Worm (Caenorhabditis elegans) whole organism, young adult: Measurements from ENCODE around the gene ZK637.14.
A peak's percentile ranks its signal among the peaks of the same experiment; 100 is the strongest.
"Not testable (repeated sequence)": the region's sequence is repeated elsewhere in the genome, so short reads cannot be mapped to it uniquely, and the experiment has no call there.

ENCODE experiments used
- C17E4.6 ChIP-seq: fragments of 200-800 bp; sonication (Bioruptor generic); IDR thresholded peaks from 2 replicates; pipeline ENCODE4 v1.3.6; 2022; ENCODE audit warnings: missing genetic modification reagents, missing genetic modification characterization, missing compliant biosample characterization
- D2030.7 ChIP-seq: fragments of 200-800 bp; sonication (Bioruptor generic); IDR thresholded peaks from 2 replicates; pipeline ENCODE4 v1.3.6; 2022; ENCODE audit warnings: missing genetic modification reagents, missing genetic modification characterization, missing compliant biosample characterization
- F10E7.11 ChIP-seq: sonication (generic microtip); optimal IDR thresholded peaks from 2 replicates; lab custom pipeline; 2017; ENCODE audit warnings: mild to moderate bottlenecking, missing genetic modification characterization, moderate library complexity, missing compliant biosample characterization
- F33H1.4 ChIP-seq: fragments of 200-800 bp; sonication (Bioruptor generic); IDR thresholded peaks from 2 replicates; pipeline ENCODE4 v1.3.6; 2022; ENCODE audit warnings: missing genetic modification reagents, missing genetic modification characterization, missing compliant biosample characterization
- F39B2.1 ChIP-seq: fragments of 200-800 bp; sonication (Bioruptor generic); IDR thresholded peaks from 2 replicates; pipeline ENCODE4 v1.3.6; 2022; ENCODE audit warnings: missing genetic modification reagents, missing genetic modification characterization, missing compliant biosample characterization
- F49E8.2 ChIP-seq: sonication (generic microtip); optimal IDR thresholded peaks from 3 replicates; lab custom pipeline; 2017; ENCODE audit warnings: missing genetic modification characterization, mild to moderate bottlenecking, missing compliant biosample characterization, antibody characterized with exemption, moderate library complexity; ENCODE audit not compliant: insufficient read depth
- F57C9.4 ChIP-seq: sonication (generic microtip); optimal IDR thresholded peaks from 2 replicates; lab custom pipeline; 2017; ENCODE audit warnings: mild to moderate bottlenecking, missing genetic modification characterization, missing compliant biosample characterization
- T26A5.8 ChIP-seq: sonication (generic microtip); optimal IDR thresholded peaks from 2 replicates; lab custom pipeline; 2016; ENCODE audit warnings: missing genetic modification characterization, missing compliant biosample characterization
- Y53G8AR.9 ChIP-seq: fragments of 200-800 bp; sonication (Bioruptor generic); conservative IDR thresholded peaks from 2 replicates; pipeline ENCODE4 v1.3.6; 2022; ENCODE audit warnings: missing genetic modification reagents, missing genetic modification characterization, missing compliant biosample characterization
- Y67H2A.10 ChIP-seq: fragments of 200-800 bp; sonication (Bioruptor generic); conservative IDR thresholded peaks from 2 replicates; pipeline ENCODE4 v1.3.6; 2022; ENCODE audit warnings: missing genetic modification reagents, missing genetic modification characterization, missing compliant biosample characterization
- Y79H2A.3 ChIP-seq: fragments of 200-800 bp; sonication (Bioruptor generic); conservative IDR thresholded peaks from 2 replicates; pipeline ENCODE4 v1.3.6; 2022; ENCODE audit warnings: missing genetic modification reagents, missing genetic modification characterization, missing compliant biosample characterization
- akir-1 ChIP-seq: fragments of 200-800 bp; sonication (Bioruptor generic); optimal IDR thresholded peaks from 2 replicates; lab custom pipeline; 2018; ENCODE audit warnings: mild to moderate bottlenecking, missing genetic modification characterization, moderate library complexity, missing compliant biosample characterization
- aptf-2 ChIP-seq: fragments of 200-800 bp; sonication (Bioruptor generic); conservative IDR thresholded peaks from 2 replicates; pipeline ENCODE4 v1.3.6; 2022; ENCODE audit warnings: missing genetic modification reagents, missing genetic modification characterization, missing compliant biosample characterization
- cebp-1 ChIP-seq, 2 experiments: fragments of 200-800 bp in 1 of 2; sonication (Bioruptor generic) in 1 of 2; sonication (generic microtip) in 1 of 2; IDR thresholded peaks in 1 of 2; optimal IDR thresholded peaks in 1 of 2; 2 replicates each; pipeline versions ENCODE4 v1.3.6 to Lab custom; 2017 to 2022; ENCODE audit warnings: missing compliant biosample characterization in 2 of 2, missing genetic modification characterization in 2 of 2, mild to moderate bottlenecking in 1 of 2, missing genetic modification reagents in 1 of 2, moderate library complexity in 1 of 2
- ceh-100 ChIP-seq: fragments of 200-800 bp; sonication (Bioruptor generic); IDR thresholded peaks from 2 replicates; pipeline ENCODE4 v1.3.6; 2022; ENCODE audit warnings: missing genetic modification reagents, missing genetic modification characterization, missing compliant biosample characterization
- dox-1 ChIP-seq: fragments of 200-800 bp; sonication (Bioruptor generic); IDR thresholded peaks from 2 replicates; pipeline ENCODE4 v1.3.6; 2022; ENCODE audit warnings: missing genetic modification reagents, missing genetic modification characterization, missing compliant biosample characterization
- dpff-1 ChIP-seq: sonication (generic microtip); optimal IDR thresholded peaks from 2 replicates; lab custom pipeline; 2017; ENCODE audit warnings: mild to moderate bottlenecking, missing genetic modification characterization, missing compliant biosample characterization
- dpl-1 ChIP-seq: fragments of 150-350 bp; optimal IDR thresholded peaks from 2 replicates; lab custom pipeline; 2014; ENCODE audit warnings: missing biosample characterization, missing genetic modification reagents, missing genetic modification characterization
- egl-44 ChIP-seq: fragments of 200-800 bp; sonication (Bioruptor generic); IDR thresholded peaks from 2 replicates; pipeline ENCODE4 v1.3.6; 2022; ENCODE audit warnings: missing genetic modification reagents, missing genetic modification characterization, missing compliant biosample characterization
- ekl-4 ChIP-seq: fragments of 200-800 bp; sonication (Bioruptor generic); IDR thresholded peaks from 2 replicates; pipeline ENCODE4 v1.3.6; 2022; ENCODE audit warnings: missing genetic modification reagents, missing genetic modification characterization, missing compliant biosample characterization
- hmg-1.2 ChIP-seq: fragments of 200-800 bp; sonication (Bioruptor generic); IDR thresholded peaks from 2 replicates; pipeline ENCODE4 v1.3.6; 2022; ENCODE audit warnings: missing genetic modification reagents, missing genetic modification characterization, missing compliant biosample characterization
- let-607 ChIP-seq, 2 experiments: fragments of 200-800 bp in 1 of 2; sonication (Bioruptor generic) in 1 of 2; sonication (generic microtip) in 1 of 2; optimal IDR thresholded peaks; 2 replicates each; lab custom pipeline; 2016 to 2018; ENCODE audit warnings: mild to moderate bottlenecking in 2 of 2, missing compliant biosample characterization in 2 of 2, missing genetic modification characterization in 2 of 2, moderate library complexity in 2 of 2, missing genotype in 1 of 2
- lin-54 ChIP-seq: fragments of 200-800 bp; sonication (Bioruptor generic); optimal IDR thresholded peaks from 2 replicates; lab custom pipeline; 2018; ENCODE audit warnings: mild to moderate bottlenecking, missing genetic modification characterization, missing compliant biosample characterization
- lsl-1 ChIP-seq: fragments of 200-800 bp; sonication (Bioruptor generic); optimal IDR thresholded peaks from 2 replicates; lab custom pipeline; 2018; ENCODE audit warnings: mild to moderate bottlenecking, missing genetic modification characterization, moderate library complexity, missing compliant biosample characterization
- madf-6 ChIP-seq: fragments of 200-800 bp; sonication (Bioruptor generic); IDR thresholded peaks from 2 replicates; pipeline ENCODE4 v1.3.6; 2022; ENCODE audit warnings: missing genetic modification reagents, missing genetic modification characterization, missing compliant biosample characterization
- madf-8 ChIP-seq: fragments of 200-800 bp; sonication (Bioruptor generic); conservative IDR thresholded peaks from 2 replicates; pipeline ENCODE4 v1.3.6; 2022; ENCODE audit warnings: missing genetic modification reagents, missing genetic modification characterization, missing compliant biosample characterization
- mcd-1 ChIP-seq: fragments of 200-800 bp; sonication (Bioruptor generic); IDR thresholded peaks from 2 replicates; pipeline ENCODE4 v1.3.6; 2022; ENCODE audit warnings: missing genetic modification reagents, missing genetic modification characterization, missing compliant biosample characterization
- mes-4 ChIP-seq: sonication (generic microtip); optimal IDR thresholded peaks from 2 replicates; lab custom pipeline; 2016; ENCODE audit warnings: missing genotype, missing genetic modification characterization, missing compliant biosample characterization
- nfyb-1 ChIP-seq: fragments of 200-800 bp; sonication (Bioruptor generic); IDR thresholded peaks from 2 replicates; pipeline ENCODE4 v1.3.6; 2022; ENCODE audit warnings: missing genetic modification reagents, missing genetic modification characterization, missing compliant biosample characterization
- nhr-120 ChIP-seq: fragments of 200-800 bp; sonication (Bioruptor generic); IDR thresholded peaks from 2 replicates; pipeline ENCODE4 v1.3.6; 2022; ENCODE audit warnings: missing genetic modification characterization, missing compliant biosample characterization
- nhr-179 ChIP-seq: sonication (generic microtip); optimal IDR thresholded peaks from 2 replicates; lab custom pipeline; 2016; ENCODE audit warnings: mild to moderate bottlenecking, missing genetic modification characterization, missing compliant biosample characterization
- pbrm-1 ChIP-seq: fragments of 200-800 bp; sonication (Bioruptor generic); IDR thresholded peaks from 2 replicates; pipeline ENCODE4 v1.3.6; 2022; ENCODE audit warnings: missing genetic modification reagents, missing genetic modification characterization, missing compliant biosample characterization
- rcor-1 ChIP-seq: fragments of 200-800 bp; sonication (Bioruptor generic); IDR thresholded peaks from 2 replicates; pipeline ENCODE4 v1.3.6; 2022; ENCODE audit warnings: missing genetic modification reagents, missing genetic modification characterization, missing compliant biosample characterization
- snpc-4 ChIP-seq, 5 experiments: fragments of 150-350 bp in 1 of 5; sonication (generic microtip) in 4 of 5; optimal IDR thresholded peaks; 2 replicates each; lab custom pipeline; 2014 to 2018; ENCODE audit warnings: missing genetic modification characterization in 5 of 5, missing biosample characterization in 3 of 5, antibody characterized with exemption in 2 of 5, mild to moderate bottlenecking in 2 of 5, missing compliant biosample characterization in 2 of 5, missing genotype in 2 of 5, moderate library complexity in 2 of 5, missing genetic modification reagents in 1 of 5
- tbp1 ChIP-seq: fragments of 200-800 bp; sonication (Bioruptor generic); optimal IDR thresholded peaks from 2 replicates; lab custom pipeline; 2018; ENCODE audit warnings: mild to moderate bottlenecking, missing genetic modification characterization, missing compliant biosample characterization
- zim-3 ChIP-seq: sonication (generic microtip); optimal IDR thresholded peaks from 2 replicates; lab custom pipeline; 2017; ENCODE audit warnings: mild to moderate bottlenecking, missing genetic modification characterization, moderate library complexity, missing compliant biosample characterization
- ztf-18 ChIP-seq: sonication (generic microtip); optimal IDR thresholded peaks from 2 replicates; lab custom pipeline; 2016; ENCODE audit warnings: missing genotype, mild to moderate bottlenecking, missing genetic modification characterization, missing compliant biosample characterization

The ZK637.14 gene

DNA sequence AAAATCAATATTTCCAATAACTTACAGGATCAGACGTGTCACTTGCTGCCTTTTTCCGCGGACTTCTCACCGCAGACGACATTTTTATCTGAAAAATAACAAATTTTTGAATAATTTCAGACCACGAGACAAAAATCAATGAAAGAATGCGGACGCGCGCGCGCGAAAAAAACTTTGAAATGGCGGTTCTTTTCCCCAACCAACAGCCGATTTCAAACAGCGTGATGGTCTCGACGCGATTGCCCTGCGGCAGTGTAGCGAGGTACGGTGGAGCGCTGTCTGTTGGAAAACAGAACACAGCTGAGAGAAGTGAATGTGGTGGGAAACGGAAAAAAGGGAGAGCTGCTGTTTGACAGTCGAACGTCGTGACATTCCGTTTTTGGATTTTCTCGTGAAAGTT lies 15.1 kb upstream of the ZK637.14 start, which contains the start of gene lin-9 (continued):
- no peak for TF ChIP-seq dpff-1 (tag; lab: Kevin White, UChicago)
- TF ChIP-seq nhr-120 (GFP tag; lab: Robert Waterston, UW): no peak
- TF ChIP-seq dpl-1 (GFP tag; lab: Kevin White, UChicago): peak; percentile 97
- peak; percentile 43 for TF ChIP-seq snpc-4 (GFP tag; optimal IDR thresholded peaks at IDR 0.05; lab: Kevin White, UChicago)
- TF ChIP-seq snpc-4 (tag; optimal IDR thresholded peaks at IDR 0.05; lab: Kevin White, UChicago): peak; percentile 68 to 84 (median 78)
- peak; percentile 87 for TF ChIP-seq ztf-18
- peak; percentile 82 for TF ChIP-seq Y79H2A.3 (GFP tag; lab: Robert Waterston, UW)
- TF ChIP-seq zim-3 (tag; lab: Kevin White, UChicago): no peak
- no peak for TF ChIP-seq akir-1 (GFP tag; lab: Kevin White, UChicago)
- TF ChIP-seq mes-4 (tag; lab: Kevin White, UChicago): no peak

DNA sequence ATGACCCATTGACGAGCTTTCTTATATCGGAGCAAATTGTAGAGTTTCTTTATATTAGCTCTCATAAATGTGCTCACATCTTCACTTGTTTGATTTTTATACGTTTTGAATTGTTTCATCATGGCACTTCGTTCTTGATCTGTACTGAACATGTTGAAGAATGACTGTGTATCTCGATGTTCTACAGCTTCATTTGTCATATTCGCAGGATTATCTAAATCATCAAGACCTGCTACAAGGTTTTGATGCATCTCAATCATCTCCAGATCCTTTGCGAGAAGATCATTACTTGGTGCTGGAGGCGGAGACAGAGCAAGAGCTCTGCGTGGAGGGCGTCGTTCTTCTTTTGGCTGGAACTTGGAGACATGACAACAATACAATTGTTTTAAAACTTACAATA lies 14.3 kb upstream of the ZK637.14 start:
- TF ChIP-seq snpc-4 (GFP tag; optimal IDR thresholded peaks at IDR 0.05; lab: Kevin White, UChicago): no peak
- TF ChIP-seq snpc-4 (tag; optimal IDR thresholded peaks at IDR 0.05; lab: Kevin White, UChicago): no peak
- no peak for TF ChIP-seq Y67H2A.10 (GFP tag; lab: Robert Waterston, UW)
- TF ChIP-seq C17E4.6: no peak
- TF ChIP-seq madf-8: no peak
- no peak for TF ChIP-seq let-607 (tag; optimal IDR thresholded peaks at IDR 0.05; lab: Kevin White, UChicago)
- TF ChIP-seq tbp1: no peak
- no peak for TF ChIP-seq nhr-179 (tag; lab: Kevin White, UChicago)
- TF ChIP-seq T26A5.8 (tag; lab: Kevin White, UChicago): no peak
- no peak for TF ChIP-seq F57C9.4 (tag; lab: Kevin White, UChicago)
- no peak for TF ChIP-seq nfyb-1 (GFP tag; lab: Robert Waterston, UW)
- no peak for TF ChIP-seq F49E8.2 (tag; lab: Kevin White, UChicago)
- no peak for TF ChIP-seq F10E7.11 (tag; lab: Kevin White, UChicago)
- TF ChIP-seq egl-44: no peak
- no peak for TF ChIP-seq ceh-100
- TF ChIP-seq dox-1 (GFP tag; lab: Robert Waterston, UW): no peak
- TF ChIP-seq, all 124 proteins: peak for 0

DNA sequence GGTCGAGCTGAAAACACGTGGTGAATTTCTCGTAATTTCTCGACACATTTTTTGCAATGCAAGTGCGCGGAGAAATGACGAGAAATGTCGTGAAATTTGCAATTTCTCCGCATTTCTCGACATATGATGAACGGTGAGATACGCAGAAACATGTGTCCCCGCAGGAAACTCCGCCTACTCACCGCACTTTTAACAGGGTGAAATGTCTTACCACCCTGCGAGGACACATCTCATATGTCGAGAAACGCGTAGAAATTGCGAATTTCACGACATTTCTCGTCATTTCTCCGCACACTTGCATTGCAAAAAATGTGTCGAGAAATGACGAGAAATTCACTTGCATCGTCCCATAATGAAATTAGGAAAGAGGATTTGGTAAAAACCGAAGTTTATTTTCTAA lies 12.1 kb upstream of the ZK637.14 start:
- TF ChIP-seq hmg-1.2 (GFP tag; lab: Robert Waterston, UW) (0 out of 2 replicates have a peak, but pooled peaks have one; percentile 42), aptf-2 (GFP tag; lab: Robert Waterston, UW) (peak; percentile 55; the same call in 1 of the 2 replicates), pbrm-1 (GFP tag; lab: Robert Waterston, UW) (peak; percentile 90), tbp1 (peak; percentile 39), F33H1.4 (GFP tag; lab: Robert Waterston, UW) (peak; percentile 69), Y53G8AR.9 (GFP tag; lab: Robert Waterston, UW) (0 out of 2 replicates have a peak, but pooled peaks have one; percentile 45), F39B2.1 (GFP tag; lab: Robert Waterston, UW) (peak; percentile 99), snpc-4 (tag; optimal IDR thresholded peaks at IDR 0.05; lab: Kevin White, UChicago) (peak in 1 of 4 experiments; percentile 39), lsl-1 (GFP tag; lab: Kevin White, UChicago) (peak; percentile 12), madf-6 (peak; percentile 69), D2030.7 (GFP tag; lab: Robert Waterston, UW) (peak; percentile 39; the same call in 1 of the 2 replicates), mcd-1 (GFP tag; lab: Robert Waterston, UW) (peak; percentile 56), dox-1 (GFP tag; lab: Robert Waterston, UW) (peak; percentile 81), lin-54 (GFP tag; lab: Kevin White, UChicago) (peak; percentile 21), cebp-1 (tag; optimal IDR thresholded peaks at IDR 0.05; lab: Kevin White, UChicago) (peak; percentile 3), ekl-4 (peak; percentile 79), rcor-1 (GFP tag; lab: Robert Waterston, UW) (peak; percentile 42; the same call in 1 of the 2 replicates), nfyb-1 (GFP tag; lab: Robert Waterston, UW) (0 out of 2 replicates have a peak, but pooled peaks have one; percentile 11)
- not testable (repeated sequence) for TF ChIP-seq snpc-4 (GFP tag; optimal IDR thresholded peaks at IDR 0.05; lab: Kevin White, UChicago); cebp-1 (GFP tag; IDR thresholded peaks at IDR 0.05; lab: Robert Waterston, UW)
